Fruit fly (Drosophila melanogaster): ENCODE measurements around the gene CG14456.
"Not testable (repeated sequence)": the region's sequence is repeated elsewhere in the genome, so short reads cannot be mapped to it uniquely, and the experiment has no call there.

The CG14456 gene

DNA sequence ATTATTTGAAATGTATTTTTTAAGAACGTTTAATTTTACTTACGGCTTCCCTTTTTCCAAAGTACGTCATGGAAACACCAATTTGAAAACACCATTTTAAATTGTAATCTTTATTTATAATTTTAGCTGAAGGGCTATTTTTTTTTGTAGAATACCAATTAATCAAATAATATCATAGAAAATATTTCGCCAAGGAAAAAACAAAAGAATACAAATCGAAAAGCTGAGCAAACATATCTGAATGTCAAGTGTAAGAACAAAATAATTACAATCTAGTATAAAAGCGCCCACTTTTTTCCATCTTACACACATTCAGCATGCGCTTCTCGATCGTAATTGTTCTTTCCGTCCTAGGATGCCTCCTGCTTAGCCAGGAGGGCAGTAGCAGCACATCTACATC is 8.6 kb downstream of the CG14456 start, which contains the start of gene CG14452:
Gene CG14452 (plus strand): TSS at position 301 of the 400 bp plus-strand sequence.
- no peak for TF ChIP-seq cas (GFP tag; IDR thresholded peaks at IDR 0.05)
- no peak for TF ChIP-seq Dip3 (GFP tag; optimal IDR thresholded peaks at IDR 0.05)
- TF ChIP-seq pho (GFP tag; optimal IDR thresholded peaks at IDR 0.05) = no peak
- TF ChIP-seq CG13296 (GFP tag; optimal IDR thresholded peaks at IDR 0.05) = no peak
- TF ChIP-seq CG7745 (tag; optimal IDR thresholded peaks at IDR 0.05) = no peak
- TF ChIP-seq knrl (GFP tag; IDR thresholded peaks at IDR 0.05; ENCODE audit: partially characterized antibody) = no peak
- no peak for TF ChIP-seq CkIIα-i1 (GFP tag; IDR thresholded peaks at IDR 0.05)
- TF ChIP-seq Antp (GFP tag; optimal IDR thresholded peaks at IDR 0.05) = no peak
- TF ChIP-seq E2f1 (GFP tag; IDR thresholded peaks at IDR 0.05) = no peak
- no peak for TF ChIP-seq HHEX (GFP tag; optimal IDR thresholded peaks at IDR 0.05)
- no peak for TF ChIP-seq nmo (GFP tag; optimal IDR thresholded peaks at IDR 0.05)
- TF ChIP-seq CG18476 (GFP tag; optimal IDR thresholded peaks at IDR 0.05) = no peak
- no peak for TF ChIP-seq CG17361 (GFP tag; IDR thresholded peaks at IDR 0.05)
- TF ChIP-seq onecut (GFP tag; IDR thresholded peaks at IDR 0.05) = no peak
- no peak for TF ChIP-seq Pdp1 (GFP tag; optimal IDR thresholded peaks at IDR 0.05)
- TF ChIP-seq ara (GFP tag; IDR thresholded peaks at IDR 0.05) = no peak
- TF ChIP-seq Hsf (GFP tag; optimal IDR thresholded peaks at IDR 0.05) = no peak

DNA sequence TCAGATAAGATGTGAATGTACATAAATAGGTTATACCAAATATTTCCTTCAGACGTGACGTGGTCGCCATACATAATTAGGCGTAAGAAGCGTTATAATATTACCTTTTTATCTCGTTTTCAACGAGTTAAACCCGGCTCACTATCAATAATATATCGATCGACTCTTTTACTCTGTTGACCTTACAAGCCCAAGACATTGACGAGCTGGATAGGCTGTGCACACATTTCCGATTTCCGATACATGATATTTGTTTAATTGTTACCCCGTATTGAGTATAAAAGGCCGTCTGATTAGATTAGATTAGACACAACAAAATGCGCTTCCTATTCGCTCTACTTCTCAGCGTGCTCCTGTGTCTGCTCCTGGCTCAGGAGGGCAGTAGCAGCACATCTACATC is 9.9 kb downstream of the CG14456 start, which contains the start of gene CG32453:
Gene CG32453 (plus strand): TSS at position 301 of the 400 bp plus-strand sequence.
- not testable (repeated sequence) for TF ChIP-seq CG18764, org-1, CG34376 (GFP tag; optimal IDR thresholded peaks at IDR 0.05)

DNA sequence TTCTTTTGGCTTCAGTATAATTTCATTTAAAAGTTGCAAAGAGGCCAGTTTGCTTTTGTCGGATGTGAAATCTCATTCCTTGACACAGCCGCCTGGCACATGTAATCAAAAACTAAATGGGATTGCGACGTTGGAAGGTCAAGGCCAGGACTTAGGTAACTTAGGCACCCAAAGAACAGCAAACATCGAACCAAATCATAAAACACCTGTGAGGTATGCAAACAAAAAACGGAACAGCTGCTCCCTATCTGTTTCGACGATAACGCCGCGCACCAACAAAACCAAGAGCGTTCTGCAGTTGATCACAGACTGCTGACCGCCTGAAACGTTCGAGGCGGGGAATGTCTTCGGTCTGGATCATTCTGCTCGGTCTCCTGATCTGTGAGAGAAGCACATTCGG is 12.1 kb downstream of the CG14456 start, which contains the start of gene CG45116:
Gene CG45116 (plus strand): TSS at position 301 of the 400 bp plus-strand sequence.
- no peak for TF ChIP-seq lbe (GFP tag; optimal IDR thresholded peaks at IDR 0.05)
- TF ChIP-seq CG18764 (GFP tag; optimal IDR thresholded peaks at IDR 0.05) = no peak
- no peak for TF ChIP-seq Myb (GFP tag; optimal IDR thresholded peaks at IDR 0.05)
- peak in 1 of 2 experiments; percentile 18 for TF ChIP-seq tll (GFP tag; optimal IDR thresholded peaks at IDR 0.05)
- no peak for TF ChIP-seq NK7.1 (GFP tag; optimal IDR thresholded peaks at IDR 0.05)
- TF ChIP-seq CG43689 (GFP tag; IDR thresholded peaks at IDR 0.05) = no peak
- no peak for TF ChIP-seq vvl (GFP tag; IDR thresholded peaks at IDR 0.05)
- TF ChIP-seq pum (GFP tag; optimal IDR thresholded peaks at IDR 0.05) = no peak
- peak; percentile 58 for TF ChIP-seq twi (tag; optimal IDR thresholded peaks at IDR 0.05)
- TF ChIP-seq CG30431 (GFP tag; optimal IDR thresholded peaks at IDR 0.05) = no peak
- no peak for TF ChIP-seq ERR (GFP tag; optimal IDR thresholded peaks at IDR 0.05)
- peak; percentile 37 for TF ChIP-seq ac (GFP tag; optimal IDR thresholded peaks at IDR 0.05)
- 0 out of 3 replicates have a peak, but pooled peaks have one; percentile 34 for TF ChIP-seq CG2199 (GFP tag; IDR thresholded peaks at IDR 0.05)
- TF ChIP-seq Xrp1 (GFP tag; IDR thresholded peaks at IDR 0.05) = no peak
- no peak for TF ChIP-seq Hey (tag; optimal IDR thresholded peaks at IDR 0.05)
- no peak for TF ChIP-seq HLH3B (GFP tag; IDR thresholded peaks at IDR 0.05)
- no peak for TF ChIP-seq Vsx1 (GFP tag; optimal IDR thresholded peaks at IDR 0.05)

DNA sequence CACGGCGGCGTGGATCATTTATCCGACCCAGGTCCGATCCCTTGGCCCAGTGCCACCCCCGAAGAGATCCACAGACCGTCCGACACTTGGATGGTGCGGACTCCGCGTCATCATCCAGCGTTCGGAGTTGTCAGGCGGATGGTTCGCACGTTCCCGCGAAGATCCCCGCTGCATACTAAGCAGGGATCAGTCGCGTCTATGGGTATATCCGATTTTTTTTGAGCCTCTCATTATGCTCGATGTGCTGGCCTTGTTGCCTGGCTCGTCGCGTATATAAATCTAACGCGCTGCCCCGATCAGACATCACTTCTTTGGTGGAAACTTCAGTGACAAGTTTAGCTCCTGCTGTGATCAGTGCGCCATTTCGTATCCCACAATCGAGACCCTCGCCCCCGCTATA is 24.8 kb downstream of the CG14456 start, which contains the start of gene CG11370:
Gene CG11370 (plus strand): TSS at position 301 of the 400 bp plus-strand sequence.
- TF ChIP-seq ATbp (GFP tag; optimal IDR thresholded peaks at IDR 0.05) (no peak), CG7745 (tag; optimal IDR thresholded peaks at IDR 0.05) (no peak), CG7987 (GFP tag; optimal IDR thresholded peaks at IDR 0.05) (no peak), CG32532 (GFP tag; IDR thresholded peaks at IDR 0.05) (no peak), CG11456 (GFP tag; IDR thresholded peaks at IDR 0.05) (0 out of 3 replicates have a peak, but pooled peaks have one; percentile 22), slbo (GFP tag; IDR thresholded peaks at IDR 0.05) (no peak)
